Fruit fly (Drosophila melanogaster) whole organism, embryonic: ENCODE measurements around the gene kraken.

Experiments used
- CG31441 ChIP-seq: fragments of 200-800 bp; sonication (Bioruptor generic); IDR thresholded peaks from 2 replicates; pipeline ENCODE4 v1.3.6; 2022; ENCODE audit warnings: missing biosample characterization, missing genetic modification characterization
- D19A ChIP-seq: fragments of 200-800 bp; optimal IDR thresholded peaks from 3 replicates; lab custom pipeline; 2019; ENCODE audit warnings: missing biosample characterization, mild to moderate bottlenecking, missing genetic modification characterization, moderate library complexity
- HLH54F ChIP-seq: fragments of 200-800 bp; sonication (Bioruptor generic); optimal IDR thresholded peaks from 3 replicates; lab custom pipeline; 2016; ENCODE audit warnings: missing biosample characterization, missing genetic modification characterization
- nau ChIP-seq: fragments of 200-800 bp; sonication (Bioruptor generic); optimal IDR thresholded peaks from 3 replicates; lab custom pipeline; 2017; ENCODE audit warnings: missing biosample characterization, mild to moderate bottlenecking, missing genetic modification characterization, missing genetic modification reagents

DNA sequence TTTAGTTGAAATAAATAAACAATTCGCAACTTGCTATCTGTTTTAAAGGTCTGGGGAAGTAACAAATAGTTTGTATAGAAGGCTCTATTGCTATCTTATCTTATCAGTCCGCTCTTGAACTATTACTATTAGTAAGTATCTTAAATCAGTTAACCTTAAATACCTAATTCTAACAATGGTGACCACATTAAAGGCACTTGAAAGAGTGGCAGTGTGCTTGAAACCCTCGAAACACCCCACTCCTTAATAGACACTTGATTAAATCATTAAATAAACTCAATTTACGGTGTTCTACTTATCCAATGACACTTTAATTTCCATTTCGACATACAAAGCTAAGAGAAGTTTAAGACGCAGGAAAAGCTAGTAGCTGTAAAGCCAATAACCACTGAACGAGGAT is 13.8 kb upstream of the kraken start:
- TF ChIP-seq CG31441 (GFP tag; lab: Robert Waterston, UW) (no peak), D19A (tag; lab: Kevin White, UChicago) (no peak), HLH54F (GFP tag; lab: Kevin White, UChicago) (no peak), nau (GFP tag; lab: Kevin White, UChicago) (no peak)
